Fruit fly (Drosophila melanogaster): ENCODE measurements around the gene Vps8.

- TF ChIP-seq Sin3A (optimal IDR thresholded peaks at IDR 0.05), result no peak
- TF ChIP-seq insv (optimal IDR thresholded peaks at IDR 0.05), result no peak
- TF ChIP-seq h (optimal IDR thresholded peaks at IDR 0.05), result no peak
- TF ChIP-seq psq (optimal IDR thresholded peaks at IDR 0.05), result no peak
These were observed 23.3 kb downstream of the Vps8 start for dm6 chr3L:6471820-6472219.
